Worm (Caenorhabditis elegans) whole organism, early embryonic: ENCODE data around the gene mogs-1.

Source experiments
- F13C5.2 ChIP-seq: sonication (generic microtip); optimal IDR thresholded peaks from 2 replicates; lab custom pipeline; 2017; ENCODE audit warnings: mild to moderate bottlenecking, missing genetic modification characterization, inconsistent platforms, missing compliant biosample characterization
- aly-1 ChIP-seq: sonication (generic microtip); optimal IDR thresholded peaks from 2 replicates; lab custom pipeline; 2016; ENCODE audit warnings: missing genetic modification characterization, missing compliant biosample characterization
- ama-1 ChIP-seq: fragments of 150-350 bp; optimal IDR thresholded peaks from 2 replicates; lab custom pipeline; 2014
- ceh-13 ChIP-seq: fragments of 200-800 bp; sonication (Bioruptor generic); optimal IDR thresholded peaks from 2 replicates; lab custom pipeline; 2018; ENCODE audit warnings: mild to moderate bottlenecking, missing genetic modification characterization, missing compliant biosample characterization
- flt-1 ChIP-seq: fragments of 200-800 bp; sonication (Bioruptor generic); IDR thresholded peaks from 2 replicates; pipeline ENCODE4 v1.3.6; 2022; ENCODE audit warnings: missing genetic modification characterization, missing compliant biosample characterization
- hmbx-1 ChIP-seq: sonication (generic microtip); optimal IDR thresholded peaks from 2 replicates; lab custom pipeline; 2016; ENCODE audit warnings: mild to moderate bottlenecking, missing genetic modification characterization, missing compliant biosample characterization

DNA sequence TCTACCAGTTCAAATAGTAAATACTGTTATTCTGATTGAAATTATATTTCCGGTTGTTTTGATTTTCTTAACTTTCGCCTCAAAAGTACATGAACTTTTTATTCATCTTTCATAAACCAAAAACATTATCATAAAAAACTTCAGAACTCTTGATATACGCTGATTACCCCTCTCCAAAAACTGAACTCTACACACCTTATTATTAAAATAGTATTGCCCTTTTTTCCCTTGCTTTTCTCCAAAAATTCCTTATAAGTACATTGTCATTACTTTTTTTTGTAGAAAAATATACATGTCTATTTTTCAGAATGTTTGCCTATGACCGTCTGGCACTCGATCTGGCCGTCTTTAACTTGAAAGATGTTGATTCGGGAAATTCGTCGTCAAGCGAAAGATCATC lies 40.0 kb downstream of the mogs-1 start, which contains the start of gene Y43E12A.2:
- TF ChIP-seq ama-1 (lab: Kevin White, UChicago) (no peak), aly-1 (tag; lab: Kevin White, UChicago) (no peak), flt-1 (GFP tag; lab: Robert Waterston, UW) (no peak), hmbx-1 (tag; lab: Kevin White, UChicago) (no peak), F13C5.2 (no peak), ceh-13 (GFP tag; lab: Kevin White, UChicago) (no peak)
